Fruit fly (Drosophila melanogaster) whole organism, prepupa: Measurements from ENCODE around the gene CG13272.

ENCODE experiments used
- CG16779 ChIP-seq: fragments of 200-800 bp; sonication (Bioruptor generic); optimal IDR thresholded peaks from 3 replicates; lab custom pipeline; 2017; ENCODE audit warnings: missing biosample characterization, mild to moderate bottlenecking, missing genetic modification characterization
- Eip75B ChIP-seq: fragments of 200-800 bp; sonication (Bioruptor generic); optimal IDR thresholded peaks from 3 replicates; lab custom pipeline; 2016; ENCODE audit warnings: missing biosample characterization, missing genetic modification characterization
- acj6 ChIP-seq: fragments of 200-800 bp; sonication (Bioruptor generic); optimal IDR thresholded peaks from 3 replicates; lab custom pipeline; 2016; ENCODE audit warnings: missing biosample characterization, missing genetic modification characterization
- cyc ChIP-seq: fragments of 200-800 bp; sonication (Bioruptor generic); optimal IDR thresholded peaks from 3 replicates; lab custom pipeline; 2016; ENCODE audit warnings: missing biosample characterization, missing genetic modification characterization
- dsx ChIP-seq: fragments of 200-800 bp; optimal IDR thresholded peaks from 3 replicates; lab custom pipeline; 2019; ENCODE audit warnings: missing biosample characterization, mild to moderate bottlenecking, missing genetic modification characterization, moderate library complexity; ENCODE audit not compliant: poor library complexity, severe bottlenecking
- fd85E ChIP-seq: fragments of 200-800 bp; sonication (Bioruptor generic); optimal IDR thresholded peaks from 3 replicates; lab custom pipeline; 2016; ENCODE audit warnings: missing biosample characterization, missing genetic modification characterization
- fkh ChIP-seq: fragments of 200-800 bp; sonication (Bioruptor generic); optimal IDR thresholded peaks from 3 replicates; lab custom pipeline; 2017; ENCODE audit warnings: missing biosample characterization, mild to moderate bottlenecking, missing genetic modification characterization, moderate library complexity

DNA sequence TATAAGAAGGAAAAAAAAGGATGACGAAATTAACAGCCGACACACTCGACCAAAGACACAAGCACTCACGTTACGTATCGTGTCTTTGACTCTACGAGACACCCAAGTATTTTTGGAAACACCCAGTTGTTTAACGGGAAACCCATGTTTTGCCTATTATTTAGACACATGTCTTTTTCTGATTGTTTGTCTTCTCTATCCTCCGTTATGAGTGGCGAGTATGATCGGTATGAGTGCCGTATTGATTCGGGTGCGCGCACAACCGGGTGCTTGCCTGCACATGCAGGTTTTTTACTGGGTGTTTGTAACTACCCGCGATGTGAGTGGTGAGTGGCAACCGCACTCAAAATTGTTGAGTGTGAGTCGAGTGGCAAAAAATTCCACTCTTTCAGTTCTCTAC lies 54.4 kb downstream of the CG13272 start:
- TF ChIP-seq cyc (GFP tag; lab: Kevin White, UChicago) (no peak), acj6 (no peak), CG16779 (tag; lab: Kevin White, UChicago) (no peak), Eip75B (GFP tag; lab: Kevin White, UChicago) (no peak), fd85E (GFP tag; lab: Kevin White, UChicago) (no peak), dsx (no peak), fkh (GFP tag; lab: Kevin White, UChicago) (no peak)
